Worm (Caenorhabditis elegans) whole organism, early embryonic: Measurements from ENCODE around the gene C04C3.7.

ENCODE experiments used
- B0310.2 ChIP-seq: sonication (generic microtip); optimal IDR thresholded peaks from 2 replicates; lab custom pipeline; 2016; ENCODE audit warnings: mild to moderate bottlenecking, missing genetic modification characterization, missing compliant biosample characterization
- aly-1 ChIP-seq: sonication (generic microtip); optimal IDR thresholded peaks from 2 replicates; lab custom pipeline; 2016; ENCODE audit warnings: missing genetic modification characterization, missing compliant biosample characterization
- ama-1 ChIP-seq: fragments of 150-350 bp; optimal IDR thresholded peaks from 2 replicates; lab custom pipeline; 2014
- ceh-36 ChIP-seq: sonication (generic microtip); optimal IDR thresholded peaks from 2 replicates; lab custom pipeline; 2016; ENCODE audit warnings: missing genetic modification characterization, inconsistent platforms, missing compliant biosample characterization
- ets-7 ChIP-seq: sonication (generic microtip); optimal IDR thresholded peaks from 2 replicates; lab custom pipeline; 2016; ENCODE audit warnings: missing genotype, missing genetic modification characterization, missing compliant biosample characterization
- flt-1 ChIP-seq: fragments of 200-800 bp; sonication (Bioruptor generic); IDR thresholded peaks from 2 replicates; pipeline ENCODE4 v1.3.6; 2022; ENCODE audit warnings: missing genetic modification characterization, missing compliant biosample characterization
- hmbx-1 ChIP-seq: sonication (generic microtip); optimal IDR thresholded peaks from 2 replicates; lab custom pipeline; 2016; ENCODE audit warnings: mild to moderate bottlenecking, missing genetic modification characterization, missing compliant biosample characterization
- hmg-4 ChIP-seq: fragments of 200-800 bp; sonication (Bioruptor generic); optimal IDR thresholded peaks from 2 replicates; lab custom pipeline; 2018; ENCODE audit warnings: mild to moderate bottlenecking, missing genetic modification characterization, missing compliant biosample characterization
- hnd-1 ChIP-seq: sonication (generic microtip); optimal IDR thresholded peaks from 2 replicates; lab custom pipeline; 2016; ENCODE audit warnings: missing genetic modification characterization, missing compliant biosample characterization
- scrt-1 ChIP-seq: fragments of 200-800 bp; sonication (Bioruptor generic); IDR thresholded peaks from 2 replicates; pipeline ENCODE4 v1.3.6; 2022; ENCODE audit warnings: missing genetic modification characterization, missing compliant biosample characterization
- sea-1 ChIP-seq: fragments of 200-800 bp; sonication (Bioruptor generic); conservative IDR thresholded peaks from 2 replicates; pipeline ENCODE4 v1.3.6; 2022; ENCODE audit warnings: missing genetic modification characterization, missing compliant biosample characterization
- tbx-11 ChIP-seq: fragments of 200-800 bp; sonication (Bioruptor generic); IDR thresholded peaks from 2 replicates; pipeline ENCODE4 v1.3.6; 2022; ENCODE audit warnings: missing genetic modification characterization, missing compliant biosample characterization
- tbx-37 ChIP-seq: fragments of 200-800 bp; sonication (Bioruptor generic); conservative IDR thresholded peaks from 2 replicates; pipeline ENCODE4 v1.3.6; 2022; ENCODE audit warnings: missing genetic modification reagents, missing genetic modification characterization, missing compliant biosample characterization
- tra-4 ChIP-seq: sonication (generic microtip); optimal IDR thresholded peaks from 2 replicates; lab custom pipeline; 2017; ENCODE audit warnings: missing genetic modification characterization, missing compliant biosample characterization

ce11 chrIV:3438022-3438421 lies 4.7 kb upstream of the C04C3.7 start, which contains the start of gene grd-13:
- no peak for TF ChIP-seq ets-7 (tag; lab: Kevin White, UChicago)
- TF ChIP-seq tbx-11: no peak
- no peak for TF ChIP-seq aly-1 (tag; lab: Kevin White, UChicago)
- no peak for TF ChIP-seq B0310.2
- TF ChIP-seq ama-1: no peak
- TF ChIP-seq hmbx-1 (tag; lab: Kevin White, UChicago): no peak
- TF ChIP-seq hmg-4 (GFP tag; lab: Kevin White, UChicago): no peak
- no peak for TF ChIP-seq scrt-1 (GFP tag; lab: Robert Waterston, UW)
- no peak for TF ChIP-seq flt-1 (GFP tag; lab: Robert Waterston, UW)
- TF ChIP-seq sea-1 (GFP tag; lab: Robert Waterston, UW): no peak
- TF ChIP-seq ceh-36 (tag; lab: Kevin White, UChicago): no peak
- TF ChIP-seq tbx-37 (GFP tag; lab: Robert Waterston, UW): no peak
- no peak for TF ChIP-seq tra-4 (tag; lab: Kevin White, UChicago)
- no peak for TF ChIP-seq hnd-1
